Fruit fly (Drosophila melanogaster) whole organism, embryonic: Measurements from ENCODE around the gene CG5861.
A peak's percentile ranks its signal among the peaks of the same experiment; 100 is the strongest.

Source experiments
- Ada2b ChIP-seq: fragments of 200-800 bp; sonication (Bioruptor generic); IDR thresholded peaks from 2 replicates; pipeline ENCODE4 v1.3.6; 2022; ENCODE audit warnings: missing biosample characterization, missing genetic modification characterization
- CG10209 ChIP-seq: fragments of 200-800 bp; sonication (Bioruptor generic); optimal IDR thresholded peaks from 3 replicates; lab custom pipeline; 2017; ENCODE audit warnings: missing biosample characterization, mild to moderate bottlenecking, missing genetic modification characterization, missing genetic modification reagents
- CG10431 ChIP-seq: fragments of 200-800 bp; sonication (Bioruptor generic); optimal IDR thresholded peaks from 3 replicates; lab custom pipeline; 2018; ENCODE audit warnings: missing biosample characterization, mild to moderate bottlenecking, missing genetic modification characterization
- CG10654 ChIP-seq: fragments of 200-800 bp; sonication (Bioruptor generic); optimal IDR thresholded peaks from 2 replicates; lab custom pipeline; 2016; ENCODE audit warnings: missing biosample characterization, missing genetic modification characterization
- CG11695 ChIP-seq: fragments of 200-800 bp; sonication (Bioruptor generic); IDR thresholded peaks from 3 replicates; pipeline ENCODE4 v1.3.6; 2022; ENCODE audit warnings: missing biosample characterization, missing genetic modification characterization
- CG12155 ChIP-seq: fragments of 200-800 bp; sonication (Bioruptor generic); optimal IDR thresholded peaks from 3 replicates; lab custom pipeline; 2016; ENCODE audit warnings: missing biosample characterization, missing genetic modification characterization
- CG12299 ChIP-seq: fragments of 200-800 bp; sonication (Bioruptor generic); optimal IDR thresholded peaks from 2 replicates; lab custom pipeline; 2018; ENCODE audit warnings: missing biosample characterization, mild to moderate bottlenecking, missing genetic modification characterization
- CG15011 ChIP-seq: fragments of 200-800 bp; sonication (Bioruptor generic); optimal IDR thresholded peaks from 3 replicates; lab custom pipeline; 2018; ENCODE audit warnings: missing biosample characterization, mild to moderate bottlenecking, missing genetic modification characterization
- CG17186 ChIP-seq: fragments of 200-800 bp; sonication (Bioruptor generic); optimal IDR thresholded peaks from 3 replicates; lab custom pipeline; 2017; ENCODE audit warnings: missing biosample characterization, missing genetic modification reagents, missing genetic modification characterization
- CG18764 ChIP-seq: fragments of 200-800 bp; sonication (Bioruptor generic); optimal IDR thresholded peaks from 3 replicates; lab custom pipeline; 2016; ENCODE audit warnings: missing biosample characterization, missing genetic modification characterization
- CG2120 ChIP-seq: fragments of 200-800 bp; sonication (Bioruptor generic); optimal IDR thresholded peaks from 3 replicates; lab custom pipeline; 2016; ENCODE audit warnings: missing biosample characterization, missing genetic modification characterization
- CG2199 ChIP-seq: fragments of 200-800 bp; sonication (Bioruptor generic); IDR thresholded peaks from 3 replicates; pipeline ENCODE4 v1.3.6; 2022; ENCODE audit warnings: missing biosample characterization, missing genetic modification characterization
- CG2678 ChIP-seq: fragments of 200-800 bp; sonication (Bioruptor generic); optimal IDR thresholded peaks from 3 replicates; lab custom pipeline; 2019; ENCODE audit warnings: missing biosample characterization, mild to moderate bottlenecking, missing genetic modification characterization, moderate library complexity
- CG30403 ChIP-seq: fragments of 200-800 bp; sonication (Bioruptor generic); optimal IDR thresholded peaks from 3 replicates; lab custom pipeline; 2016; ENCODE audit warnings: missing biosample characterization, missing genetic modification characterization
- CG32767 ChIP-seq: fragments of 200-800 bp; sonication (Bioruptor generic); IDR thresholded peaks from 2 replicates; pipeline ENCODE4 v1.3.6; 2022; ENCODE audit warnings: missing biosample characterization, missing genetic modification characterization
- CG32772 ChIP-seq: fragments of 200-800 bp; sonication (Bioruptor generic); IDR thresholded peaks from 2 replicates; pipeline ENCODE4 v1.3.6; 2022; ENCODE audit warnings: missing biosample characterization, missing genetic modification characterization
- CG3281 ChIP-seq: fragments of 200-800 bp; sonication (Bioruptor generic); optimal IDR thresholded peaks from 3 replicates; lab custom pipeline; 2017; ENCODE audit warnings: missing biosample characterization, mild to moderate bottlenecking, missing genetic modification characterization
- CG4360 ChIP-seq: fragments of 200-800 bp; sonication (Bioruptor generic); IDR thresholded peaks from 2 replicates; pipeline ENCODE4 v1.3.6; 2022; ENCODE audit warnings: missing biosample characterization, missing genetic modification characterization
- CG4617 ChIP-seq: fragments of 200-800 bp; sonication (Bioruptor generic); optimal IDR thresholded peaks from 3 replicates; lab custom pipeline; 2016; ENCODE audit warnings: missing biosample characterization, missing genetic modification characterization, borderline replicate concordance
- CG6689 ChIP-seq: fragments of 200-800 bp; sonication (Bioruptor generic); IDR thresholded peaks from 2 replicates; pipeline ENCODE4 v1.3.6; 2022; ENCODE audit warnings: missing biosample characterization, missing genetic modification characterization
- CG7372 ChIP-seq: fragments of 200-800 bp; sonication (Bioruptor generic); IDR thresholded peaks from 2 replicates; pipeline ENCODE4 v1.3.6; 2022; ENCODE audit warnings: missing biosample characterization, missing genetic modification characterization
- CG7928 ChIP-seq: fragments of 200-800 bp; sonication (Bioruptor generic); optimal IDR thresholded peaks from 2 replicates; lab custom pipeline; 2017; ENCODE audit warnings: missing biosample characterization, mild to moderate bottlenecking, missing genetic modification characterization
- H15 ChIP-seq: fragments of 200-800 bp; sonication (Bioruptor generic); IDR thresholded peaks from 3 replicates; pipeline ENCODE4 v1.3.6; 2022; ENCODE audit warnings: missing biosample characterization, missing genetic modification characterization
- Hr3 ChIP-seq: fragments of 200-800 bp; sonication (Bioruptor generic); optimal IDR thresholded peaks from 3 replicates; lab custom pipeline; 2016; ENCODE audit warnings: missing biosample characterization, missing genetic modification characterization
- Hsf ChIP-seq: fragments of 200-800 bp; sonication (Bioruptor generic); optimal IDR thresholded peaks from 3 replicates; lab custom pipeline; 2016; ENCODE audit warnings: missing biosample characterization, missing genetic modification characterization
- Lhr ChIP-seq: fragments of 200-800 bp; sonication (Bioruptor generic); optimal IDR thresholded peaks from 3 replicates; lab custom pipeline; 2017; ENCODE audit warnings: mild to moderate bottlenecking, missing biosample characterization, missing genetic modification reagents, missing genetic modification characterization
- MESR4 ChIP-seq: fragments of 200-800 bp; sonication (Bioruptor generic); optimal IDR thresholded peaks from 2 replicates; lab custom pipeline; 2018; ENCODE audit warnings: missing biosample characterization, mild to moderate bottlenecking, missing genetic modification characterization, moderate library complexity
- Mad ChIP-seq: fragments of 200-800 bp; sonication (Bioruptor generic); optimal IDR thresholded peaks from 2 replicates; lab custom pipeline; 2016; ENCODE audit warnings: missing biosample characterization, missing genetic modification characterization
- Med ChIP-seq: fragments of 200-800 bp; sonication (Bioruptor generic); peaks from one replicate; lab custom pipeline; 2016; ENCODE audit warnings: missing biosample characterization, missing genetic modification characterization, mild to moderate bottlenecking, inconsistent platforms, moderate library complexity
- Nf-YB ChIP-seq: fragments of 200-800 bp; sonication (Bioruptor generic); optimal IDR thresholded peaks from 3 replicates; lab custom pipeline; 2019; ENCODE audit warnings: missing biosample characterization, mild to moderate bottlenecking, missing genetic modification characterization, moderate library complexity
- Nf-YC ChIP-seq: fragments of 200-800 bp; optimal IDR thresholded peaks from 3 replicates; lab custom pipeline; 2019; ENCODE audit warnings: missing biosample characterization, mild to moderate bottlenecking, missing genetic modification characterization, moderate library complexity
- Sin3A ChIP-seq: fragments of >200 bp; optimal IDR thresholded peaks from 2 replicates; lab custom pipeline; 2018
- Sry-δ ChIP-seq: fragments of 200-800 bp; sonication (Bioruptor generic); optimal IDR thresholded peaks from 2 replicates; lab custom pipeline; 2016; ENCODE audit warnings: missing biosample characterization, missing genetic modification characterization
- ato ChIP-seq: fragments of 200-800 bp; sonication (Bioruptor generic); IDR thresholded peaks from 2 replicates; pipeline ENCODE4 v1.3.6; 2022; ENCODE audit warnings: missing biosample characterization, missing genetic modification characterization; ENCODE audit not compliant: partially characterized antibody
- bbx ChIP-seq: fragments of 200-800 bp; sonication (Bioruptor generic); IDR thresholded peaks from 2 replicates; pipeline ENCODE4 v1.3.6; 2022; ENCODE audit warnings: missing biosample characterization, missing genetic modification characterization; ENCODE audit not compliant: partially characterized antibody
- chinmo ChIP-seq: fragments of 200-800 bp; sonication (Bioruptor generic); IDR thresholded peaks from 4 replicates; pipeline ENCODE4 v1.3.6; 2022; ENCODE audit warnings: missing biosample characterization, missing genetic modification characterization; ENCODE audit not compliant: partially characterized antibody
- corto ChIP-seq: fragments of 200-800 bp; sonication (Bioruptor generic); optimal IDR thresholded peaks from 2 replicates; lab custom pipeline; 2016; ENCODE audit warnings: missing biosample characterization, mild to moderate bottlenecking, missing genetic modification characterization, moderate library complexity
- dpn ChIP-seq, 2 experiments: fragments of 200-800 bp; sonication (Bioruptor generic); optimal IDR thresholded peaks; 3 replicates each; lab custom pipeline; 2016; ENCODE audit warnings: missing biosample characterization in 2 of 2, missing genetic modification characterization in 2 of 2
- ewg ChIP-seq: fragments of 200-800 bp; sonication (Bioruptor generic); optimal IDR thresholded peaks from 3 replicates; lab custom pipeline; 2017; ENCODE audit warnings: mild to moderate bottlenecking, missing biosample characterization, missing genetic modification reagents, missing genetic modification characterization
- gcm2 ChIP-seq: fragments of 200-800 bp; sonication (Bioruptor generic); optimal IDR thresholded peaks from 2 replicates; lab custom pipeline; 2016; ENCODE audit warnings: missing biosample characterization, missing genetic modification characterization
- gsb-n ChIP-seq: fragments of 200-800 bp; sonication (Bioruptor generic); optimal IDR thresholded peaks from 3 replicates; lab custom pipeline; 2018; ENCODE audit warnings: missing biosample characterization, mild to moderate bottlenecking, missing genetic modification characterization
- ind ChIP-seq: fragments of 200-800 bp; sonication (Bioruptor generic); optimal IDR thresholded peaks from 3 replicates; lab custom pipeline; 2016; ENCODE audit warnings: missing biosample characterization, missing genetic modification characterization
- knrl ChIP-seq: fragments of 200-800 bp; sonication (Bioruptor generic); IDR thresholded peaks from 3 replicates; pipeline ENCODE4 v1.3.6; 2022; ENCODE audit warnings: missing biosample characterization, missing genetic modification characterization; ENCODE audit not compliant: partially characterized antibody
- nau ChIP-seq: fragments of 200-800 bp; sonication (Bioruptor generic); optimal IDR thresholded peaks from 3 replicates; lab custom pipeline; 2017; ENCODE audit warnings: missing biosample characterization, mild to moderate bottlenecking, missing genetic modification characterization, missing genetic modification reagents
- nmo ChIP-seq: fragments of 200-800 bp; sonication (Bioruptor generic); optimal IDR thresholded peaks from 2 replicates; lab custom pipeline; 2018; ENCODE audit warnings: missing biosample characterization, mild to moderate bottlenecking, missing genetic modification characterization, moderate library complexity
- phol ChIP-seq: fragments of 200-800 bp; sonication (Bioruptor generic); optimal IDR thresholded peaks from 3 replicates; lab custom pipeline; 2018; ENCODE audit warnings: missing biosample characterization, mild to moderate bottlenecking, missing genetic modification characterization, moderate library complexity
- pzg ChIP-seq: fragments of 200-800 bp; sonication (Bioruptor generic); optimal IDR thresholded peaks from 3 replicates; lab custom pipeline; 2018; ENCODE audit warnings: missing biosample characterization, mild to moderate bottlenecking, missing genetic modification characterization, moderate library complexity
- tll ChIP-seq, 2 experiments: fragments of 200-800 bp in 1 of 2; fragments of >200 bp in 1 of 2; sonication (Bioruptor generic) in 1 of 2; optimal IDR thresholded peaks; 2 replicates each; lab custom pipeline; 2017 to 2019; ENCODE audit warnings: missing biosample characterization in 2 of 2, missing genetic modification characterization in 2 of 2, mild to moderate bottlenecking in 1 of 2, moderate library complexity in 1 of 2
- tna ChIP-seq: fragments of 200-800 bp; sonication (Bioruptor generic); IDR thresholded peaks from 2 replicates; pipeline ENCODE4 v1.3.6; 2022; ENCODE audit warnings: missing biosample characterization, missing genetic modification characterization; ENCODE audit not compliant: partially characterized antibody
- vvl ChIP-seq: fragments of 200-800 bp; sonication (Bioruptor generic); IDR thresholded peaks from 2 replicates; pipeline ENCODE4 v1.3.6; 2022; ENCODE audit warnings: missing biosample characterization, missing genetic modification characterization

Gene CG5861

dm6 chr2L:16310648-16311047 lies 3.5 kb upstream of the CG5861 start, which contains the start of the genes cni and fzy (continued):
- TF ChIP-seq gsb-n, result peak; percentile 40
- peak; percentile 37 for TF ChIP-seq CG12155
- TF ChIP-seq CG18764 (GFP tag; lab: Kevin White, UChicago), result no peak
- TF ChIP-seq H15 (GFP tag; lab: Robert Waterston, UW), result no peak
- TF ChIP-seq CG32772 (GFP tag; lab: Robert Waterston, UW), result peak; percentile 79
- TF ChIP-seq Hsf, result peak; percentile 48
- peak; percentile 23 for TF ChIP-seq CG2678 (tag; lab: Kevin White, UChicago)
- TF ChIP-seq Nf-YB (GFP tag; lab: Kevin White, UChicago), result peak; percentile 7
- peak; percentile 86 for TF ChIP-seq Sin3A
- TF ChIP-seq gcm2 (GFP tag; lab: Kevin White, UChicago), result no peak
- TF ChIP-seq CG30403 (GFP tag; lab: Kevin White, UChicago), result peak; percentile 21
- no peak for TF ChIP-seq vvl
- TF ChIP-seq Ada2b (GFP tag; lab: Robert Waterston, UW), result 0 out of 2 replicates have a peak, but pooled peaks have one; percentile 16
- no peak for TF ChIP-seq tna (GFP tag; lab: Robert Waterston, UW)
- TF ChIP-seq chinmo, result no peak
- TF ChIP-seq CG15011 (GFP tag; lab: Kevin White, UChicago), result no peak
- 0 out of 3 replicates have a peak, but pooled peaks have one; percentile 37 for TF ChIP-seq knrl (GFP tag; lab: Robert Waterston, UW)
- TF ChIP-seq phol, result peak; percentile 94
- TF ChIP-seq Med, result peak; percentile 10
- TF ChIP-seq CG7372 (GFP tag; lab: Robert Waterston, UW), result no peak
- peak; percentile 21 for TF ChIP-seq MESR4 (GFP tag; lab: Kevin White, UChicago)
- no peak for TF ChIP-seq CG4360 (GFP tag; lab: Robert Waterston, UW)
- peak; percentile 59 for TF ChIP-seq Lhr (GFP tag; lab: Kevin White, UChicago)
- no peak for TF ChIP-seq ato
- peak; percentile 34 for TF ChIP-seq ind (GFP tag; lab: Kevin White, UChicago)
- no peak for TF ChIP-seq tll (GFP tag; optimal IDR thresholded peaks at IDR 0.05; lab: Kevin White, UChicago)
- peak; percentile 51 for TF ChIP-seq corto (GFP tag; lab: Kevin White, UChicago)
- peak; percentile 6 for TF ChIP-seq CG10654 (GFP tag; lab: Kevin White, UChicago)
- peak; percentile 53 for TF ChIP-seq Sry-δ (GFP tag; lab: Kevin White, UChicago)
- TF ChIP-seq nmo (GFP tag; lab: Kevin White, UChicago), result peak; percentile 73
- TF ChIP-seq Hr3, result peak; percentile 27
- TF ChIP-seq CG2199 (GFP tag; lab: Robert Waterston, UW), result no peak
- TF ChIP-seq CG2120 (GFP tag; lab: Kevin White, UChicago), result peak; percentile 42
- no peak for TF ChIP-seq CG11695
- peak; percentile 70 for TF ChIP-seq CG4617 (GFP tag; lab: Kevin White, UChicago)
- 0 out of 2 replicates have a peak, but pooled peaks have one; percentile 10 for TF ChIP-seq bbx
- peak in 1 of 2 experiments; percentile 48 for TF ChIP-seq dpn (GFP tag; optimal IDR thresholded peaks at IDR 0.05; lab: Kevin White, UChicago)
- no peak for TF ChIP-seq CG6689 (GFP tag; lab: Robert Waterston, UW)
- TF ChIP-seq Mad (GFP tag; lab: Kevin White, UChicago), result peak; percentile 9
- peak; percentile 97 for TF ChIP-seq CG7928 (GFP tag; lab: Kevin White, UChicago)
- TF ChIP-seq pzg (GFP tag; lab: Kevin White, UChicago), result peak; percentile 92
- no peak for TF ChIP-seq CG10431 (GFP tag; lab: Kevin White, UChicago)
- TF ChIP-seq CG12299 (tag; lab: Kevin White, UChicago), result no peak
- TF ChIP-seq nau (GFP tag; lab: Kevin White, UChicago), result no peak
- no peak for TF ChIP-seq CG32767 (GFP tag; lab: Robert Waterston, UW)
- TF ChIP-seq CG3281 (GFP tag; lab: Kevin White, UChicago), result no peak
- TF ChIP-seq ewg (GFP tag; lab: Kevin White, UChicago), result peak; percentile 7
- TF ChIP-seq Nf-YC (tag; lab: Kevin White, UChicago), result peak; percentile 37
- peak; percentile 11 for TF ChIP-seq CG10209 (GFP tag; lab: Kevin White, UChicago)
- TF ChIP-seq CG17186, result peak; percentile 68
